Fruit fly (Drosophila melanogaster) whole organism, prepupa: ENCODE measurements around the gene CG34039.

Experiments
- CG10631 ChIP-seq: fragments of 200-800 bp; sonication (Bioruptor generic); optimal IDR thresholded peaks from 2 replicates; lab custom pipeline; 2016; ENCODE audit warnings: missing biosample characterization, missing genetic modification characterization
- CG11294 ChIP-seq: fragments of 200-800 bp; sonication (Bioruptor generic); IDR thresholded peaks from 2 replicates; pipeline ENCODE4 v1.3.6; 2022; ENCODE audit warnings: missing biosample characterization, missing genetic modification characterization
- CG11762 ChIP-seq: fragments of 200-800 bp; sonication (Bioruptor generic); optimal IDR thresholded peaks from 3 replicates; lab custom pipeline; 2016; ENCODE audit warnings: missing biosample characterization, missing genetic modification characterization; ENCODE audit not compliant: insufficient read depth
- CG11902 ChIP-seq: fragments of 200-800 bp; sonication (Bioruptor generic); optimal IDR thresholded peaks from 3 replicates; lab custom pipeline; 2016; ENCODE audit warnings: missing biosample characterization, missing genetic modification characterization
- CG15336 ChIP-seq: fragments of 200-800 bp; sonication (Bioruptor generic); IDR thresholded peaks from 2 replicates; pipeline ENCODE4 v1.3.6; 2022; ENCODE audit warnings: missing biosample characterization, missing genetic modification characterization
- CG1621 ChIP-seq: fragments of 200-800 bp; sonication (Bioruptor generic); optimal IDR thresholded peaks from 3 replicates; lab custom pipeline; 2018; ENCODE audit warnings: missing biosample characterization, mild to moderate bottlenecking, missing genetic modification characterization
- CG16779 ChIP-seq: fragments of 200-800 bp; sonication (Bioruptor generic); optimal IDR thresholded peaks from 3 replicates; lab custom pipeline; 2017; ENCODE audit warnings: missing biosample characterization, mild to moderate bottlenecking, missing genetic modification characterization
- CG3032 ChIP-seq: fragments of 200-800 bp; optimal IDR thresholded peaks from 2 replicates; lab custom pipeline; 2019; ENCODE audit warnings: missing biosample characterization, mild to moderate bottlenecking, missing genetic modification characterization, moderate library complexity
- CG31627 ChIP-seq: fragments of 200-800 bp; sonication (Bioruptor generic); optimal IDR thresholded peaks from 3 replicates; lab custom pipeline; 2016; ENCODE audit warnings: missing biosample characterization, missing genetic modification characterization
- CG32006 ChIP-seq: fragments of 200-800 bp; sonication (Bioruptor generic); optimal IDR thresholded peaks from 3 replicates; lab custom pipeline; 2017; ENCODE audit warnings: missing biosample characterization, mild to moderate bottlenecking, missing genetic modification characterization
- CG34406 ChIP-seq: fragments of 200-800 bp; sonication (Bioruptor generic); optimal IDR thresholded peaks from 3 replicates; lab custom pipeline; 2016; ENCODE audit warnings: missing biosample characterization, missing genetic modification characterization
- CG3919 ChIP-seq: fragments of 200-800 bp; sonication (Bioruptor generic); optimal IDR thresholded peaks from 3 replicates; lab custom pipeline; 2016; ENCODE audit warnings: missing biosample characterization, missing genetic modification characterization
- CG4318 ChIP-seq: fragments of 200-800 bp; sonication (Bioruptor generic); optimal IDR thresholded peaks from 3 replicates; lab custom pipeline; 2017; ENCODE audit warnings: missing biosample characterization, mild to moderate bottlenecking, missing genetic modification characterization
- CG6163 ChIP-seq: fragments of 200-800 bp; sonication (Bioruptor generic); IDR thresholded peaks from 3 replicates; pipeline ENCODE4 v1.3.6; 2022; ENCODE audit warnings: missing biosample characterization, missing genetic modification characterization
- CG6808 ChIP-seq: fragments of 200-800 bp; sonication (Bioruptor generic); optimal IDR thresholded peaks from 3 replicates; lab custom pipeline; 2017; ENCODE audit warnings: missing biosample characterization, missing genetic modification characterization, mild to moderate bottlenecking, moderate library complexity, missing genetic modification reagents
- CG7368 ChIP-seq: fragments of 200-800 bp; sonication (Bioruptor generic); optimal IDR thresholded peaks from 3 replicates; lab custom pipeline; 2016; ENCODE audit warnings: missing biosample characterization, missing genetic modification characterization
- CG8319 ChIP-seq: fragments of 200-800 bp; sonication (Bioruptor generic); optimal IDR thresholded peaks from 3 replicates; lab custom pipeline; 2016; ENCODE audit warnings: missing biosample characterization, missing genetic modification characterization
- CG8632 ChIP-seq: fragments of 200-800 bp; sonication (Bioruptor generic); optimal IDR thresholded peaks from 3 replicates; lab custom pipeline; 2016; ENCODE audit warnings: missing biosample characterization, missing genetic modification characterization
- CG9139 ChIP-seq: fragments of 200-800 bp; sonication (Bioruptor generic); optimal IDR thresholded peaks from 3 replicates; lab custom pipeline; 2017; ENCODE audit warnings: missing biosample characterization, mild to moderate bottlenecking, missing genetic modification characterization
- Eip93F ChIP-seq: fragments of 200-800 bp; sonication (Bioruptor generic); optimal IDR thresholded peaks from 2 replicates; lab custom pipeline; 2016; ENCODE audit warnings: missing biosample characterization, mild to moderate bottlenecking, missing genetic modification characterization
- Ets96B ChIP-seq: fragments of 200-800 bp; optimal IDR thresholded peaks from 2 replicates; lab custom pipeline; 2019; ENCODE audit warnings: missing biosample characterization, mild to moderate bottlenecking, missing genetic modification characterization, moderate library complexity
- Gug ChIP-seq: fragments of 200-800 bp; sonication (Bioruptor generic); IDR thresholded peaks from 2 replicates; pipeline ENCODE4 v1.3.6; 2022; ENCODE audit warnings: missing biosample characterization, missing genetic modification characterization
- Hr38 ChIP-seq: sonication (Bioruptor generic); optimal IDR thresholded peaks from 2 replicates; lab custom pipeline; 2016; ENCODE audit warnings: missing biosample characterization, missing genetic modification characterization
- Hr39 ChIP-seq: fragments of 200-800 bp; sonication (Bioruptor generic); optimal IDR thresholded peaks from 2 replicates; lab custom pipeline; 2016; ENCODE audit warnings: missing biosample characterization, missing genetic modification characterization
- Lpt ChIP-seq: fragments of 200-800 bp; sonication (Bioruptor generic); optimal IDR thresholded peaks from 3 replicates; lab custom pipeline; 2016; ENCODE audit warnings: missing biosample characterization, missing genetic modification characterization
- OdsH ChIP-seq: fragments of 200-800 bp; sonication (Bioruptor generic); optimal IDR thresholded peaks from 3 replicates; lab custom pipeline; 2016; ENCODE audit warnings: missing biosample characterization, missing genetic modification characterization
- Smox ChIP-seq: fragments of 200-800 bp; sonication (Bioruptor generic); optimal IDR thresholded peaks from 3 replicates; lab custom pipeline; 2016; ENCODE audit warnings: missing biosample characterization, missing genetic modification characterization
- Sox102F ChIP-seq: fragments of 200-800 bp; sonication (Bioruptor generic); optimal IDR thresholded peaks from 2 replicates; lab custom pipeline; 2016; ENCODE audit warnings: missing biosample characterization, mild to moderate bottlenecking, missing genetic modification characterization
- Sox15 ChIP-seq: fragments of 200-800 bp; sonication (Bioruptor generic); optimal IDR thresholded peaks from 3 replicates; lab custom pipeline; 2016; ENCODE audit warnings: missing biosample characterization, missing genetic modification characterization
- acj6 ChIP-seq: fragments of 200-800 bp; sonication (Bioruptor generic); optimal IDR thresholded peaks from 3 replicates; lab custom pipeline; 2016; ENCODE audit warnings: missing biosample characterization, missing genetic modification characterization
- cyc ChIP-seq: fragments of 200-800 bp; sonication (Bioruptor generic); optimal IDR thresholded peaks from 3 replicates; lab custom pipeline; 2016; ENCODE audit warnings: missing biosample characterization, missing genetic modification characterization
- dsx ChIP-seq: fragments of 200-800 bp; optimal IDR thresholded peaks from 3 replicates; lab custom pipeline; 2019; ENCODE audit warnings: missing biosample characterization, mild to moderate bottlenecking, missing genetic modification characterization, moderate library complexity; ENCODE audit not compliant: poor library complexity, severe bottlenecking
- esn ChIP-seq: fragments of 200-800 bp; sonication (Bioruptor generic); optimal IDR thresholded peaks from 2 replicates; lab custom pipeline; 2016; ENCODE audit warnings: missing biosample characterization, mild to moderate bottlenecking, missing genetic modification characterization, moderate library complexity
- fd85E ChIP-seq: fragments of 200-800 bp; sonication (Bioruptor generic); optimal IDR thresholded peaks from 3 replicates; lab custom pipeline; 2016; ENCODE audit warnings: missing biosample characterization, missing genetic modification characterization
- net ChIP-seq: fragments of 200-800 bp; sonication (Bioruptor generic); optimal IDR thresholded peaks from 3 replicates; lab custom pipeline; 2016; ENCODE audit warnings: missing biosample characterization, missing genetic modification characterization
- pdm3 ChIP-seq: fragments of 200-800 bp; sonication (Bioruptor generic); optimal IDR thresholded peaks from 3 replicates; lab custom pipeline; 2016; ENCODE audit warnings: missing biosample characterization, missing genetic modification characterization
- salr ChIP-seq, 2 experiments: fragments of 200-800 bp; sonication (Bioruptor generic); optimal IDR thresholded peaks; 3 replicates each; lab custom pipeline; 2016 to 2018; ENCODE audit warnings: missing biosample characterization in 2 of 2, missing genetic modification characterization in 2 of 2, mild to moderate bottlenecking in 1 of 2
- spab ChIP-seq: fragments of 200-800 bp; sonication (Bioruptor generic); optimal IDR thresholded peaks from 2 replicates; lab custom pipeline; 2017; ENCODE audit warnings: missing biosample characterization, mild to moderate bottlenecking, missing genetic modification characterization, missing genetic modification reagents
- ss ChIP-seq, 2 experiments: fragments of 200-800 bp; sonication (Bioruptor generic); optimal IDR thresholded peaks; 2 replicates in 1 of 2; 3 replicates in 1 of 2; lab custom pipeline; 2017 to 2018; ENCODE audit warnings: mild to moderate bottlenecking in 2 of 2, missing biosample characterization in 2 of 2, missing genetic modification characterization in 2 of 2, moderate library complexity in 1 of 2
- svp ChIP-seq: fragments of 200-800 bp; sonication (Bioruptor generic); peaks from one replicate; lab custom pipeline; 2016; ENCODE audit warnings: missing biosample characterization, missing genetic modification characterization
- topi ChIP-seq: fragments of 200-800 bp; sonication (Bioruptor generic); optimal IDR thresholded peaks from 3 replicates; lab custom pipeline; 2016; ENCODE audit warnings: missing biosample characterization, missing genetic modification characterization
- vri ChIP-seq: fragments of 200-800 bp; sonication (Bioruptor generic); optimal IDR thresholded peaks from 3 replicates; lab custom pipeline; 2016; ENCODE audit warnings: missing biosample characterization, mild to moderate bottlenecking, missing genetic modification characterization

Gene CG34039

DNA sequence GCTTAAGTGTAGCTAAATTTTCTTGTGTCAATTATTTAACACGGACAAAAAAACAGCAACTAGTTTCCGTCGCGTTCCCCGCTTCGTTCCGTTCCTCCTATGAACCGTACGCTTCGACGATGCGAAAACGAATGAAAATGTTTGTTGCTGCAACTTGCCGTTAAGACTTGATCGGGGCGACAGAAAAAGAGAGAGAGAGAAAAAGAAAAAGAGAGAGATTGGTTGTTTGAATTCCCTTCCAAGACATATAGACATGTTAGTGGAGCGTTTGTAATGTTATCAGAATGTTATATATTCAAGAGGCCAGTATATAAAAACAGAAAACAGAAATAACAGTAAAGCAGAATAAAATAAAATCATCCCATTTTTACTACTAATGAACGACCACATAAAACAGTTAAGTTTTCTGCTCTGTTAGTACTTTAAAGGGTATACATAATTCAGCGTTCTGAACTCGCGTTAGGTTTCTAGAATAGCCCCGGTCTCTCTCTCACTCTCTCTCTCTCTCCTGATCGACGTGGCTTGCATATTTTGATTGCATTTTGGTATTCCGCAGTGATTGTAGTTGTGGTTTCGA lies 8.9 kb upstream of the CG34039 start, which contains the start of gene Gbs-70E (continued):
- TF ChIP-seq ss (GFP tag; optimal IDR thresholded peaks at IDR 0.05; lab: Kevin White, UChicago): peak; percentile 94 to 95
- peak; percentile 92 for TF ChIP-seq CG16779
- peak; percentile 91 for TF ChIP-seq Ets96B (tag; lab: Kevin White, UChicago)
- TF ChIP-seq CG8319 (GFP tag; lab: Kevin White, UChicago): peak; percentile 90
- peak; percentile 88 for TF ChIP-seq CG6163 (GFP tag; lab: Robert Waterston, UW)
- TF ChIP-seq CG4318 (GFP tag; lab: Kevin White, UChicago): peak; percentile 71
- TF ChIP-seq CG8632 (GFP tag; lab: Kevin White, UChicago): peak; percentile 93
- TF ChIP-seq fd85E (GFP tag; lab: Kevin White, UChicago): peak; percentile 85
- peak; percentile 89 for TF ChIP-seq CG3032 (tag; lab: Kevin White, UChicago)
- TF ChIP-seq Sox102F: peak; percentile 95
- TF ChIP-seq vri (GFP tag; lab: Kevin White, UChicago): peak; percentile 94
- TF ChIP-seq pdm3 (GFP tag; lab: Kevin White, UChicago): peak; percentile 95
- peak; percentile 73 to 90 for TF ChIP-seq salr (GFP tag; optimal IDR thresholded peaks at IDR 0.05; lab: Kevin White, UChicago)
- TF ChIP-seq CG11294: peak; percentile 79
- TF ChIP-seq Lpt: peak; percentile 88
- peak; percentile 94 for TF ChIP-seq acj6 (GFP tag; lab: Kevin White, UChicago)
- TF ChIP-seq OdsH (GFP tag; lab: Kevin White, UChicago): peak; percentile 94
- TF ChIP-seq Eip93F (GFP tag; lab: Kevin White, UChicago): peak; percentile 69
- TF ChIP-seq Sox15 (GFP tag; lab: Kevin White, UChicago): peak; percentile 91
- TF ChIP-seq Smox (GFP tag; lab: Kevin White, UChicago): peak; percentile 94
- peak; percentile 96 for TF ChIP-seq topi (GFP tag; lab: Kevin White, UChicago)
- peak; percentile 93 for TF ChIP-seq CG6808
- TF ChIP-seq CG9139 (GFP tag; lab: Kevin White, UChicago): peak; percentile 91
- peak; percentile 92 for TF ChIP-seq dsx (GFP tag; lab: Kevin White, UChicago)
- peak; percentile 98 for TF ChIP-seq esn (GFP tag; lab: Kevin White, UChicago)
- peak; percentile 92 for TF ChIP-seq cyc (GFP tag; lab: Kevin White, UChicago)
- TF ChIP-seq Hr39 (GFP tag; lab: Kevin White, UChicago): peak; percentile 94
- TF ChIP-seq net (GFP tag; lab: Kevin White, UChicago): peak; percentile 95
- peak; percentile 90 for TF ChIP-seq CG7368
- peak; percentile 94 for TF ChIP-seq CG31627 (GFP tag; lab: Kevin White, UChicago)
- peak; percentile 96 for TF ChIP-seq CG15336 (GFP tag; lab: Robert Waterston, UW)
- peak; percentile 88 for TF ChIP-seq CG1621 (tag; lab: Kevin White, UChicago)
- TF ChIP-seq CG11762 (GFP tag; lab: Kevin White, UChicago): peak; percentile 93
- TF ChIP-seq CG11902: peak; percentile 81
- peak; percentile 94 for TF ChIP-seq CG3919 (GFP tag; lab: Kevin White, UChicago)
- peak; percentile 89 for TF ChIP-seq CG10631
- TF ChIP-seq svp (GFP tag; lab: Kevin White, UChicago): peak; percentile 99
- peak; percentile 89 for TF ChIP-seq spab (GFP tag; lab: Kevin White, UChicago)
- TF ChIP-seq Hr38 (GFP tag; lab: Kevin White, UChicago): no peak
- TF ChIP-seq CG32006 (GFP tag; lab: Kevin White, UChicago): peak; percentile 91
- peak; percentile 90 for TF ChIP-seq Gug
- TF ChIP-seq CG34406: peak; percentile 94
